Fruit fly (Drosophila melanogaster): ENCODE measurements around the gene His4r.

Gene His4r

dm6 chr3R:14590753-14591535, 34.6 kb upstream of the His4r start (continued):
- TF ChIP-seq unc-4 (GFP tag; IDR thresholded peaks at IDR 0.05; ENCODE audit: partially characterized antibody), result no peak
- peak; percentile 69 for TF ChIP-seq Awh (GFP tag; IDR thresholded peaks at IDR 0.05)
- peak; percentile 88 for TF ChIP-seq Asciz (GFP tag; optimal IDR thresholded peaks at IDR 0.05)
- TF ChIP-seq CG10565 (GFP tag; optimal IDR thresholded peaks at IDR 0.05), result no peak
- TF ChIP-seq HmgZ (tag; optimal IDR thresholded peaks at IDR 0.05), result peak; percentile 1
- peak; percentile 94 for TF ChIP-seq Sox100B (GFP tag; optimal IDR thresholded peaks at IDR 0.05)
- peak; percentile 95 for TF ChIP-seq zen (tag; optimal IDR thresholded peaks at IDR 0.05)
- peak; percentile 99 for TF ChIP-seq Hr39 (optimal IDR thresholded peaks at IDR 0.05)
- peak; percentile 55; the same call in 1 of the 3 replicates for TF ChIP-seq jigr1 (GFP tag; IDR thresholded peaks at IDR 0.05)
- TF ChIP-seq zfh2 (GFP tag; optimal IDR thresholded peaks at IDR 0.05), result no peak
- no peak for TF ChIP-seq hb (GFP tag; IDR thresholded peaks at IDR 0.05; ENCODE audit: partially characterized antibody)
- TF ChIP-seq Deaf1 (tag; optimal IDR thresholded peaks at IDR 0.05), result peak; percentile 61
- TF ChIP-seq dmrt99B (tag; optimal IDR thresholded peaks at IDR 0.05), result peak; percentile 85
- peak; percentile 19 for TF ChIP-seq Dek (tag; optimal IDR thresholded peaks at IDR 0.05)
- TF ChIP-seq CG17829 (tag; optimal IDR thresholded peaks at IDR 0.05), result peak; percentile 98
- peak; percentile 74 for TF ChIP-seq CG32767 (GFP tag; IDR thresholded peaks at IDR 0.05)
- TF ChIP-seq CG13123 (GFP tag; optimal IDR thresholded peaks at IDR 0.05), result peak; percentile 70
- TF ChIP-seq D19B (GFP tag; optimal IDR thresholded peaks at IDR 0.05), result no peak
- no peak for TF ChIP-seq Sry-δ (GFP tag; optimal IDR thresholded peaks at IDR 0.05)
- no peak for TF ChIP-seq CG17612 (GFP tag; IDR thresholded peaks at IDR 0.05)
- TF ChIP-seq da (GFP tag; optimal IDR thresholded peaks at IDR 0.05), result no peak
- TF ChIP-seq wor (GFP tag; IDR thresholded peaks at IDR 0.05), result peak; percentile 76
- TF ChIP-seq CG9609 (GFP tag; optimal IDR thresholded peaks at IDR 0.05), result no peak
- peak; percentile 52 for TF ChIP-seq Sry-β (GFP tag; optimal IDR thresholded peaks at IDR 0.05)
- TF ChIP-seq bcd (GFP tag; optimal IDR thresholded peaks at IDR 0.05), result peak; percentile 86
- peak; percentile 92 for TF ChIP-seq CG1602 (GFP tag; optimal IDR thresholded peaks at IDR 0.05)
- no peak for TF ChIP-seq CG17912 (GFP tag; optimal IDR thresholded peaks at IDR 0.05)
- peak; percentile 40 for TF ChIP-seq scrt (GFP tag; optimal IDR thresholded peaks at IDR 0.05)
- peak; percentile 98 for TF ChIP-seq CG18262 (tag; optimal IDR thresholded peaks at IDR 0.05)
- peak; percentile 61 for TF ChIP-seq nau (GFP tag; optimal IDR thresholded peaks at IDR 0.05)
- no peak for TF ChIP-seq Doc3 (GFP tag; IDR thresholded peaks at IDR 0.05; ENCODE audit: partially characterized antibody)
- TF ChIP-seq Chrac-16 (GFP tag; optimal IDR thresholded peaks at IDR 0.05), result peak; percentile 86
- peak; percentile 87 for TF ChIP-seq grau (tag; optimal IDR thresholded peaks at IDR 0.05)
- peak; percentile 98 for TF ChIP-seq twi (tag; optimal IDR thresholded peaks at IDR 0.05)
- TF ChIP-seq peb (GFP tag; IDR thresholded peaks at IDR 0.05), result peak; percentile 71
- no peak for TF ChIP-seq ab (GFP tag; optimal IDR thresholded peaks at IDR 0.05)
- TF ChIP-seq jumu (GFP tag; optimal IDR thresholded peaks at IDR 0.05), result peak; percentile 9
- no peak for TF ChIP-seq br (optimal IDR thresholded peaks at IDR 0.05)
- peak; percentile 6 for TF ChIP-seq slp2 (GFP tag; optimal IDR thresholded peaks at IDR 0.05)
- TF ChIP-seq CG10979 (tag; optimal IDR thresholded peaks at IDR 0.05), result peak; percentile 98
- peak; percentile 64 for TF ChIP-seq BtbVII (GFP tag; optimal IDR thresholded peaks at IDR 0.05)
- TF ChIP-seq ems (GFP tag; optimal IDR thresholded peaks at IDR 0.05), result no peak
- peak; percentile 79 for TF ChIP-seq sqz (GFP tag; optimal IDR thresholded peaks at IDR 0.05)
